Fruit fly (Drosophila melanogaster): ENCODE results near the gene Srp72.

Srp72 gene

DNA sequence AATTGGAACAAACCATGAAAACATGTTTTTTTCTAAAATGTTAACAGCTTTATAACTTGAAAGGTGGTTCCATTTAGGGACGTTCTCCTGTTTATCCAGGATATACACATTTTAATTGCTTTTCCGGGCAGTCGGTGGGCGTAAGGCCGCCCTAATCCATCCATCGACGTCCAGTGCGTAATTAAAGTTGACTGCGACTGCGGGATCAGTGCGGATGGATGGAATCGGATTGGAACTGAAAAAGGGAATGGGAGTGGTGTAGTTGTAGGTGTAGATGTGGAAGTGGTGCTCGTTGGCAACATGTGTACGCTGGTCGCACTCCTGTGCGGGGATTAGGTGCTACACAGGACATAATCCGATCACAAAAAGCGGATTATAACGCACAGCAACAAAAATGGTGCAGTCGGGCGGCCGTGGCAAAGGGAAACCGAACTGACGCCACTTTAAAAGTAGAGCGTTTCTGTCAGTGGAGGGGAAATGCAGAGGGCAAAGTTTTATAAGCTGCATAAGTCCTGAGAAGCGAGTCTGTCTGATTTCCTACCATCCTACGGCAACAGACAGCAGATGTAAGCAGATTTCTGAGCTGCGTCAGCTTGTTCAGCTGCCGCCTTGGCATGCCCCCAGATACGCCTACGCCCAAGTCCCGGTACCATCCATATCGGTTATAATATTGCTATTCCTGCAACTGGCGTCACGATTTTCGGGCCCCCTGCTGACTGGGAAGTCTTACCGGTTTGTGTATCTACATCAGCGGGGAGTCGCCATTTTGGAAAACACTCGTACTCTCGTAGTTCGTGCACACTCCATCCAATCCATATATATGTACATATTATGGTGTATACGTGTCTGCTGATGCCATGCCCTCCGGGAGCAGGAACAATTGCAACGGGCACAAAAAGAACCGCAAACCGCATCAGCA lies 9.2 kb downstream of the Srp72 start:
- TF ChIP-seq CTCF (optimal IDR thresholded peaks at IDR 0.05) = no peak
- TF ChIP-seq CG8478 (optimal IDR thresholded peaks at IDR 0.05) = no peak

DNA sequence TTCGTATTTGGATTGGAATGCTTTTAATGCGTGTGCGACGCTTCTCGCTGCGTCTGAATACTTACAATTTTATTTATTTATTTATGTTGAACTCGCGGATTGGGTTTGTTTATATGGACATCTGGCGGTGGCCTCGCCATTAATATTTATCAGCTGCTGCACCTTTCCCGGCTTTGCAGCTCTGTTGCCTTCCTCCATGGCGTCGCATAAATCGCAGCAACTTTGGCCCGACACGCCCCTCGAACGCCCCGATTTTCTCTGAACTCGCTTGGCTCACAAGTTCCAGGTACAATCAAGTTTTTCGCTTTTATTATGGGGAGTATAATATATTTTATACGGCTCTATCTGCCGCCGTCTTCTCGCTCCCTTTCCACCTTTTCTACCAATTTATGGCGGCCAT lies 11.6 kb downstream of the Srp72 start:
- TF ChIP-seq CTCF (optimal IDR thresholded peaks at IDR 0.05) (no peak), CG8478 (optimal IDR thresholded peaks at IDR 0.05) (no peak)

DNA sequence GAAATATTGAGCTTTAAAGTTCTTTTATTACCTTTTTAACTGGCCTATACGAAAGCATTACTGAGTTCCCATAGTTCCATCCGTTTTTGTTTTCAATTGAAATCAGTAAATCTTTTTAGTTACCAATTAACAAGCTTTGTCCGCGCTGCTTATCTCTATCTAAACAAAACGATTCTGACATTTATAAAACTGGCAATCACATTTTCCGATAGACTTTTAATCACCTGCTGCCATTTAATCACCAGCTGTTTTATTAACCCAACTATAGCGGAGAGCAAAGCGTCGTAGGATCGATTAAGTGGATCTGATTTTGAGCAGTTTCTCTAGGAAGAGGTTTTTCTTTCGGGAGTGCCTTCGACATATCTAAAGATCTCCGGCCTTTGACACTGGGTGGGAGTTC lies 14.1 kb downstream of the Srp72 start:
- TF ChIP-seq CTCF (optimal IDR thresholded peaks at IDR 0.05) (no peak), CG8478 (optimal IDR thresholded peaks at IDR 0.05) (no peak)

DNA sequence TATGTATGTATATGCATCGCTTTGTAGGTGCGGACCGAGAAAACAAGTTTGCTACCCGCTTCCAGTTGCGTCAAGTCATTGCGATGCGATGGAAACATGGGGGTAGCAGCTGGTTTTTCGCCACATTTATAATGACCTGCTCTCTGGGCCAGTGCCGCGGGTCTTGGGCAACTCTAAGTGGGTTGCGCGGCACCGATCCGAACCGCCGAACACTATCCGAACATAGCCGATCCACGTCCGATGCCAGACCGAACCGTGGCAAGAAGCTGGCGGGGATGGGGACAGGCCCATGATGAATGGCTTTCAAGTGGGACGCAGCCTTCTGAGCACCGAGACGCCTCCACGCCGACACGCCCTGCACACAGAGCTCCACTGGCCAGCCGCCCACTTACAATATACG lies 15.6 kb downstream of the Srp72 start:
- TF ChIP-seq CTCF (optimal IDR thresholded peaks at IDR 0.05) (no peak), CG8478 (optimal IDR thresholded peaks at IDR 0.05) (no peak)

DNA sequence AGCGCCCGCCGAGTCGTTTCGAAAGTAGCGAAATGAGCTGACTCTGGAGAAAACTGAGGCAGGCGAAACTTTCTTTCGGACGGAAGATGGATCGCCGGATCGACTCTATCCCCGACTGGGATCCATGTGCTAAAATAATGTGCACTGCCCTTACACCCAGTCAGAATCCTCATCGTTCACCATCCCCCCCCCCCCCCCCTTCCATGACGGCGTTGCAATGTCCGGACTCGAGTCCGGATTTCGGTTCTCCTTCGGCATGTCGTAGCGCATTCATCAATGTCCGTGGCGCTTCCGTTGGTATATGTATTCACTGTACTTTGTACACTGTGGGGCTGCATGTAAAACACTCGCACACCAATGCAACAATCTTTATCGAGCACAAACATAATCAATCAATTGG lies 16.6 kb downstream of the Srp72 start:
- TF ChIP-seq CG8478 (optimal IDR thresholded peaks at IDR 0.05) (no peak), CTCF (optimal IDR thresholded peaks at IDR 0.05) (no peak)

DNA sequence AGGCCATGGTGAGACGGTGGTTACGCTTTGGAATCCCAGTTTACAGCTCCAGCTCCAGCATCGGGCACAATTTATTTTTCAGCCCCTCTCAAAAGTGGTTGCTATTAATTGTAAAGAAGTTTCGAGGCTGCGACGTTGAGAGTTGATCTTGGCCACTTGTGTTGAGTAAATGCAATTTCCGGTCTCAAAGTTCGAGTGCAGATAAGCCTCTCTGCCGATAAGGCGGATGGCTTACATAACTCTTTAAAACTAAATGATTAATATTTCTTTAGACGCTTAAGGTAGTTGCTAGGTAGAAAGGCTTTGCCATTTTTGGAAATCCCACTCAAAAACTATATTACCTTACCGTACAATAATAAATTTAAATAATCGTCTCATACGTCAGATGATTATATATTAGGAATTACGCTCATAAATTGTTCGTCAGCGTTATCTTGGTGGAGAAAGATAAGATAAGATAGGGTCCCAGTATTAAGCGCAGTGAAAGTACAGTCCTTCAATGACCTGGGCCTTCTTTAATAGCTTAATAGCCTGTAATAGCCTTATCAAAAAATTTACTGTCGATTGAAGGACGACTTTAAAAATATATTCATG lies 17.1 kb downstream of the Srp72 start:
- TF ChIP-seq CG8478 (optimal IDR thresholded peaks at IDR 0.05) (no peak), CTCF (optimal IDR thresholded peaks at IDR 0.05) (no peak)

DNA sequence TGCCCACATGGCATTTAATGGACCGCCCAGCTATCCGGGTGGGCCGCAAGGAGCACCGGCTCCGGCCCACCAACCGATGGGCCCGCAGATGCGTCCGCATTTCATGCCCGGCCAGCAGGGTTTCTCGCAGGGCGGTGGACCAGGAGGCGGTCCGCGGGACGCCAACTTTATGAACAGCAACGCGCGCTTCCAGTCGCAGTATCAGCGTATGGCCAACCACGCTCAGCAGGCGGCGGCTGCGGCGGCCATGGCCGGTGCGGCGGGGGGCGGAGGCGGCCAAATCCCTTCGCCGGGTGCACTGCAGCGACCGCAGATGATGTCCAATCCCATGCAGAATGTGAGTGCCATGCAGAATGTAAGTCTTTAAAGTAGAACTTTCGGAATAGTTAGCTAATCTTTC lies 19.7 kb downstream of the Srp72 start:
- no peak for TF ChIP-seq CG8478 (optimal IDR thresholded peaks at IDR 0.05)
- TF ChIP-seq CTCF (optimal IDR thresholded peaks at IDR 0.05) = no peak

DNA sequence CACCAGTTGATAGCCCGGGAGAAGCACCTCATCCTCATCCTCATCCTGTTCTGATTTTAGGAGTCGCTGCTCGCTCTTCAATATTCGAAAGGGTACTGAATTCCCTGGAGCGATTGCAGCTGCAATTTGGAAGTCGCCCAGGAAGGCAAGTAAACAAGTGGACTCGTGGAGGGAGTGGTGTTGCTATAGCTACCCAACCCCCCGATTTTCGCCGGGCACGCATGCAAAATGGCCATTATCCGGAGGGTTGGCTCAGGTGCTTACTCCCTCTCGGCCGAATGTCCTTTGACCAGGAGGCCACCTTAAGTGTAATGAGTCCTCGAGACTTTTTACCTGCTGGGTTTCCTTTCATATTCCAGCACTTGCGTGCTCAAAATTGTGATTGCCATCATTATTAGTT lies 28.3 kb downstream of the Srp72 start, which contains the start of gene CG15923:
TSS of gene CG15923 (minus strand) at position 101 of the 400 bp plus-strand sequence.
- TF ChIP-seq CTCF (optimal IDR thresholded peaks at IDR 0.05) (no peak), CG8478 (optimal IDR thresholded peaks at IDR 0.05) (no peak)

DNA sequence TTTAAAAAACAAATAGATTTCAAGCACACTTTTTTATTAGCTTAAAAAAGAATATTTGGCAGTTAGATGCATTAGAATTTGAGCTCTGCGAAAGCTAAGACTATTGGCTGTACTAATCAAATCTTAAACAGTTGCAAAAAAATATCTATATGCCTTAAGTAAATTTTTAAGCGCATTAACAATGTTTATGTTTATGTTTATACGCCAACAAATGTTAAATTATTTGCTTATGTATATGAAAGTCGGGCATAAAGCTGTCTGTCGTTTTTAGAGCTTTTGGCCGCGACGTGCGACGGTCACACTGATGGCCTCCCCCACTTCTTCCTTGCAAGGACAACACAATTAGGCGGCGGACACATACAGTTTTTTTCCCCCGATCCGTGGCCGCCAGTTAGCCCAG lies 29.1 kb downstream of the Srp72 start, which contains the start of gene CG5466:
TSS of gene CG5466 (plus strand) at position 301 of the 400 bp plus-strand sequence.
- no peak for TF ChIP-seq CTCF (optimal IDR thresholded peaks at IDR 0.05)
- no peak for TF ChIP-seq CG8478 (optimal IDR thresholded peaks at IDR 0.05)

DNA sequence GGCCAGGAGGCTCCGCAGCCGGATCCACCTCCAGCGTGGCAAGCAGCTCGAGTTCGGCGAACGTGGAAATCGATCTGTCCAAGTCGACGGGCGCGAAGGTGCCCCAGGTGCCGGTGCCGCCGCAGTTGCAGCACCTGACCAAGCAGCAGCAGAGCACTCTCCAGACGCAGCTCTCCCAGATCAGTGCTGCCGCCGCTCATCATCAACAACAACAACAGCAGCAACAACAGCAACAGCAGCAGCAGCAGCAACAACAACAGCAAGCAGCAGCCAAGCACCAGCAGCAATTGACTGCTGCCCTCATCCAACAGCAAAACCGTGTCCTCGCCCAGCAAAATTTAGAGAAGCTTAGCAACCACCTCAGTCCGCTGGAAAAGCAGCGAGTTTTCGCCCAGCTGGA lies 30.4 kb downstream of the Srp72 start:
- TF ChIP-seq CTCF (optimal IDR thresholded peaks at IDR 0.05) (no peak), CG8478 (optimal IDR thresholded peaks at IDR 0.05) (no peak)

DNA sequence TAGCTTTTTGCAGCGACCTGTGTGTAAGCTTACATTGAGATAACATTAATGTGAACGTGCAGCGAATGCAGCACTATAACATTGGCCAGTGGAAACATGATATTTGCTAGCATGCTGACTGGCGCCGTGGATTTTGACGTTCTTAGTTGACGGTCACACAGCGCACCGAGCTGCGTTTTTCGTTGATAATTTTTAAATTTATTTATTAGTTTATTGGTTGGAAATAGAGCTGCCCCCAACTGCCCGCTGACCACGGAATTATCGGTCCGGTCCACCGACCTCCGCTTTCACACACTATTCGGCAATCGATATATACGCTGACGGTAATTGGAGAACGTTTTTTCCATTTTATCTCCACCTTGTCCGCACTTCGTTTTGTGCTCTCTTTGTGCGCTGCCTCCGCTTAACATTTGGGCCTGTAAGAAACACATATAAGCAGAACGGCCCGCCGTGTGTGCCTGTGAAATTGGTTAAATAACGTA lies 33.3 kb downstream of the Srp72 start, which contains the start of gene H:
TSS of gene H (plus strand) at position 134 of the 482 bp plus-strand sequence.
- no peak for TF ChIP-seq CG8478 (optimal IDR thresholded peaks at IDR 0.05)
- peak in 1 of 2 experiments; percentile 39 for TF ChIP-seq CTCF (optimal IDR thresholded peaks at IDR 0.05)

DNA sequence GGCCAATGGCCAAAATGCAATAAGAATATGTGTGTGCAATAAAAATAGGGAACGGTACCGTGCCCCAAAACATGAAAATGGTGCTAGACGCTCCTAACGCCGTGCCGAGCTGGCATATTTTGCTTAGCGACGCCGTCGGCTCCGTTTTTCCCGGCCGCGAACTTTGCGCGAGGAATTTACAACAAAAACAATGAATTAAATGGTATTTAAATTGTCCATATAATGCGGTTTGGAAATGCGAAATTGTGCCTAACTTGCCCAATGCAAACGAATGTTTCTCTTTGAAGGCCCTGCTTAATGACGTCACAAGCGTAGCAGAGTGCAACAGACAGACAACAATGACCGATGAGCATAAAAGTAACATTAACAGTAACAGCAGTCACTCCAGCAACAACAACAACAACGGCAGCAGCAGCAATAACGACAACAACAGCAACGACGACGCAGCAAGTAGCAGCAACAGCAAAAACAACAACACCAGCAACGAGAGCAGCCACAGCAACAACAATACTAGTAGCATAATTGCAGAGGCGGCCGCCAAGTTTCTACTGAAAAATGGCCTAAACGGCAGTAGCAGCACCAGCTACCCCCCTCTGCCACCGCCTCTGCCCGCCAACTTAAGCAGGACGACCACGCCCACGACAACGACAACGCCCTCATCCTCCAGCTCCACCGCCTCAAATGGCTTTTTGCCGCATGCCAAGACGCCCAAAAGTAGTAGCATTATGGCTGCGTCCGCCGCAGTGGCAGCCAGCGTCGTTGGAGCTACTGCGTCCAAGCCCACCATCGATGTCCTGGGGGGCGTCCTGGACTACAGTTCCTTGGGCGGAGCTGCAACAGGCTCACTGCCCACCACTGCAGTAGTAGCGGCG lies 34.0 kb downstream of the Srp72 start:
- no peak for TF ChIP-seq CG8478 (optimal IDR thresholded peaks at IDR 0.05)
- peak in 1 of 2 experiments; percentile 26 for TF ChIP-seq CTCF (optimal IDR thresholded peaks at IDR 0.05)

DNA sequence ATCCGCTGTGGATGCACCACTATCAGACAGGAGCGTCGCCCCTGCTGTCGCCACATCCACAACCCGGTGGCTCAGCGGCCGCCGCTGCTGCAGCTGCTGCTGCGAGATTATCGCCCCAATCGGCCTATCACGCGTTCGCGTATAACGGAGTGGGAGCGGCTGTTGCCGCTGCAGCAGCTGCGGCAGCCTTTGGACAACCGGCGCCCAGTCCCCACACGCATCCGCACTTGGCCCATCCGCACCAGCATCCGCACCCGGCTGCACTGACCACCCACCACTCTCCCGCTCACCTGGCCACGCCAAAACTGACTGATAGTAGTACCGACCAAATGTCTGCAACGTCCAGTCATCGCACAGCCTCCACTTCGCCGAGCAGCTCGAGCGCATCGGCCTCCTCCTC lies 37.6 kb downstream of the Srp72 start:
- TF ChIP-seq CG8478 (optimal IDR thresholded peaks at IDR 0.05) (no peak), CTCF (optimal IDR thresholded peaks at IDR 0.05) (no peak)

DNA sequence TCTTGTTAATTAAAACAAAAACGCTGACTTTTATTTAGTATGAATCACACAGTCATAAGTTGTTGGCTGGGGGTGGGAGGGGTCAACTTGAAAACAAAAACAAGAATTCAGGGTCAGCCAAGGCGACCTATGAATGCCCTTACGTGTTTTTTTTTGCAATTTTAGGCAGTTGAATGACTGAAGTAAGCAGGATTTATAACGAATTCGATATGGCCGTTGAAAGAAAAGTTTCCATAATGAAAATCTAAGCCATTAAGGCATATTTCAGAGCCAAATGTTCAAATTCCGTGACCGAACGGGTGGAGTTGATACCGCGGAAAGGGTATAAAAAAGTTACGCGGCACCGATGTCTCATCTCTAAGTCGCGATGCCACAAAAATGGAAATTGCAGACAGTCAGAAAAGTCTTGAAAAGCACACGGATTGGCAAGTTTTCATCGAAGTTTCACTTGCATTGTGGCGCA lies 45.5 kb downstream of the Srp72 start:
- TF ChIP-seq CTCF (optimal IDR thresholded peaks at IDR 0.05) (no peak), CG8478 (optimal IDR thresholded peaks at IDR 0.05) (no peak)
